Fruit fly (Drosophila melanogaster) whole organism, adult: Measurements from ENCODE around the gene ash1.

ENCODE experiments used
- CG11617 ChIP-seq: fragments of 200-800 bp; sonication (Bioruptor generic); optimal IDR thresholded peaks from 2 replicates; lab custom pipeline; 2017; ENCODE audit warnings: mild to moderate bottlenecking, missing biosample characterization, missing genetic modification reagents, missing genetic modification characterization
- Clk ChIP-seq: fragments of 200-800 bp; sonication (Bioruptor generic); optimal IDR thresholded peaks from 2 replicates; lab custom pipeline; 2017; ENCODE audit warnings: missing biosample characterization, missing genetic modification characterization
- Hr96 ChIP-seq: fragments of 200-800 bp; sonication (Bioruptor generic); optimal IDR thresholded peaks from 2 replicates; lab custom pipeline; 2016; ENCODE audit warnings: missing biosample characterization, missing genetic modification characterization
- bab1 ChIP-seq: fragments of 200-800 bp; sonication (Bioruptor generic); optimal IDR thresholded peaks from 3 replicates; lab custom pipeline; 2019; ENCODE audit warnings: missing biosample characterization, mild to moderate bottlenecking, missing genetic modification characterization, moderate library complexity
- kay ChIP-seq: fragments of 200-800 bp; sonication (Bioruptor generic); peaks from one replicate; lab custom pipeline; 2016; ENCODE audit warnings: missing biosample characterization, missing genetic modification characterization, borderline replicate concordance
- toe ChIP-seq: fragments of 200-800 bp; sonication (Bioruptor generic); optimal IDR thresholded peaks from 2 replicates; lab custom pipeline; 2016; ENCODE audit warnings: missing biosample characterization, missing genetic modification characterization

DNA sequence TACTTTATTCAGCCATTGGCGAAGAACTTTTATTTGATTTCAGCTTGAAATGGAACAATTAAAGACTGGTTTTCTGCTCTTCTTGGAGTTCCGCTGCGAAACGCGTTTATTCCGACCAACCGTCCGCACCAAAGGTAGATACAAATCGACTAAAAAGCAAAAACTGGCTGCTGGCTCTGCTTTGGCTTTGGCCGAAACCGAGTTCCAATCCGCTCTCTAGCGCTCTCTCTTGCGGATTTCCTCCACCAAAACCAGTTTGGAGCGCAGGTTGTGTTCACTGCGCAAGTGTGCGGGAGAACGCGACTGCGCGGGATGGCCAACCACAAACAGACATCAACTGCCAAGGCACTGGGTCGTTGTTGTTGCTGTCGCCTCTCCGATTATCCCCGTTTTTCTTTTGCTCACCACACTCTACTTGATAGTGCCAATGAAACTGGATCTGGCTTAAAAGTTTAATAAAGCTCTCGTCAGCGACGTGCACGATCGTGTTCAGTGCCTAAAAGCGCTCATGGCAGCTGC lies 37.0 kb upstream of the ash1 start, which contains the start of gene wnd:
- no peak for TF ChIP-seq CG11617 (GFP tag; lab: Kevin White, UChicago)
- TF ChIP-seq kay (GFP tag; lab: Kevin White, UChicago): no peak
- TF ChIP-seq Clk (GFP tag; lab: Kevin White, UChicago): no peak
- no peak for TF ChIP-seq bab1
- TF ChIP-seq toe (GFP tag; lab: Kevin White, UChicago): no peak
- TF ChIP-seq Hr96 (GFP tag; lab: Kevin White, UChicago): no peak
